Fruit fly (Drosophila melanogaster) whole organism, embryonic: ENCODE measurements around the gene Sec13.

ENCODE experiments used
- Ada2b ChIP-seq: fragments of 200-800 bp; sonication (Bioruptor generic); IDR thresholded peaks from 2 replicates; pipeline ENCODE4 v1.3.6; 2022; ENCODE audit warnings: missing biosample characterization, missing genetic modification characterization
- Atf6 ChIP-seq: fragments of 200-800 bp; sonication (Bioruptor generic); IDR thresholded peaks from 2 replicates; pipeline ENCODE4 v1.3.6; 2022; ENCODE audit warnings: missing biosample characterization, missing genetic modification characterization
- CG10209 ChIP-seq: fragments of 200-800 bp; sonication (Bioruptor generic); optimal IDR thresholded peaks from 3 replicates; lab custom pipeline; 2017; ENCODE audit warnings: missing biosample characterization, mild to moderate bottlenecking, missing genetic modification characterization, missing genetic modification reagents
- CG11695 ChIP-seq: fragments of 200-800 bp; sonication (Bioruptor generic); IDR thresholded peaks from 3 replicates; pipeline ENCODE4 v1.3.6; 2022; ENCODE audit warnings: missing biosample characterization, missing genetic modification characterization
- CG13424 ChIP-seq: fragments of 200-800 bp; sonication (Bioruptor generic); optimal IDR thresholded peaks from 2 replicates; lab custom pipeline; 2019; ENCODE audit warnings: missing biosample characterization, mild to moderate bottlenecking, missing genetic modification characterization, moderate library complexity
- CG14441 ChIP-seq: fragments of 200-800 bp; sonication (Bioruptor generic); IDR thresholded peaks from 2 replicates; pipeline ENCODE4 v1.3.6; 2022; ENCODE audit warnings: missing biosample characterization, missing genetic modification characterization
- CG14667 ChIP-seq: fragments of 200-800 bp; sonication (Bioruptor generic); IDR thresholded peaks from 2 replicates; pipeline ENCODE4 v1.3.6; 2022; ENCODE audit warnings: missing biosample characterization, missing genetic modification characterization
- CG15514 ChIP-seq: fragments of 200-800 bp; sonication (Bioruptor generic); optimal IDR thresholded peaks from 3 replicates; lab custom pipeline; 2017; ENCODE audit warnings: missing biosample characterization, missing genetic modification characterization, mild to moderate bottlenecking, moderate library complexity, missing genetic modification reagents
- CG1603 ChIP-seq: fragments of 200-800 bp; sonication (Bioruptor generic); optimal IDR thresholded peaks from 2 replicates; lab custom pipeline; 2019; ENCODE audit warnings: missing biosample characterization, mild to moderate bottlenecking, missing genetic modification characterization, moderate library complexity
- CG1792 ChIP-seq: fragments of 200-800 bp; sonication (Bioruptor generic); optimal IDR thresholded peaks from 2 replicates; lab custom pipeline; 2016; ENCODE audit warnings: missing biosample characterization, missing genetic modification characterization
- CG18011 ChIP-seq: fragments of 200-800 bp; sonication (Bioruptor generic); optimal IDR thresholded peaks from 2 replicates; lab custom pipeline; 2017; ENCODE audit warnings: missing biosample characterization, missing genetic modification characterization, mild to moderate bottlenecking, moderate library complexity, missing genotype
- CG18476 ChIP-seq: fragments of 200-800 bp; sonication (Bioruptor generic); optimal IDR thresholded peaks from 2 replicates; lab custom pipeline; 2016; ENCODE audit warnings: missing biosample characterization, mild to moderate bottlenecking, missing genetic modification characterization
- CG2199 ChIP-seq: fragments of 200-800 bp; sonication (Bioruptor generic); IDR thresholded peaks from 3 replicates; pipeline ENCODE4 v1.3.6; 2022; ENCODE audit warnings: missing biosample characterization, missing genetic modification characterization
- CG2202 ChIP-seq: fragments of 200-800 bp; sonication (Bioruptor generic); optimal IDR thresholded peaks from 2 replicates; lab custom pipeline; 2018; ENCODE audit warnings: missing biosample characterization, mild to moderate bottlenecking, missing genetic modification characterization
- CG30403 ChIP-seq: fragments of 200-800 bp; sonication (Bioruptor generic); optimal IDR thresholded peaks from 3 replicates; lab custom pipeline; 2016; ENCODE audit warnings: missing biosample characterization, missing genetic modification characterization
- CG32532 ChIP-seq: fragments of 200-800 bp; sonication (Bioruptor generic); IDR thresholded peaks from 2 replicates; pipeline ENCODE4 v1.3.6; 2022; ENCODE audit warnings: missing biosample characterization, missing genetic modification characterization
- CG3281 ChIP-seq: fragments of 200-800 bp; sonication (Bioruptor generic); optimal IDR thresholded peaks from 3 replicates; lab custom pipeline; 2017; ENCODE audit warnings: missing biosample characterization, mild to moderate bottlenecking, missing genetic modification characterization
- CG5180 ChIP-seq: fragments of 200-800 bp; sonication (Bioruptor generic); optimal IDR thresholded peaks from 3 replicates; lab custom pipeline; 2017; ENCODE audit warnings: missing biosample characterization, missing genetic modification characterization, mild to moderate bottlenecking, moderate library complexity, missing genetic modification reagents
- CG5245 ChIP-seq: fragments of 200-800 bp; sonication (Bioruptor generic); optimal IDR thresholded peaks from 3 replicates; lab custom pipeline; 2016; ENCODE audit warnings: missing biosample characterization, missing genetic modification characterization
- CG6654 ChIP-seq: fragments of 200-800 bp; sonication (Bioruptor generic); optimal IDR thresholded peaks from 2 replicates; lab custom pipeline; 2017; ENCODE audit warnings: missing biosample characterization, mild to moderate bottlenecking, missing genetic modification characterization
- CG7928 ChIP-seq: fragments of 200-800 bp; sonication (Bioruptor generic); optimal IDR thresholded peaks from 2 replicates; lab custom pipeline; 2017; ENCODE audit warnings: missing biosample characterization, mild to moderate bottlenecking, missing genetic modification characterization
- CG8281 ChIP-seq: fragments of 200-800 bp; sonication (Bioruptor generic); optimal IDR thresholded peaks from 2 replicates; lab custom pipeline; 2018; ENCODE audit warnings: missing biosample characterization, mild to moderate bottlenecking, missing genetic modification characterization, moderate library complexity
- CG8388 ChIP-seq: fragments of 200-800 bp; sonication (Bioruptor generic); optimal IDR thresholded peaks from 2 replicates; lab custom pipeline; 2019; ENCODE audit warnings: missing biosample characterization, mild to moderate bottlenecking, missing genetic modification characterization, moderate library complexity
- CG8478 ChIP-seq: fragments of >200 bp; optimal IDR thresholded peaks from 2 replicates; lab custom pipeline; 2018
- CG8924 ChIP-seq: fragments of 200-800 bp; optimal IDR thresholded peaks from 3 replicates; lab custom pipeline; 2019; ENCODE audit warnings: missing biosample characterization, mild to moderate bottlenecking, missing genetic modification characterization, moderate library complexity
- CG8944 ChIP-seq: fragments of 200-800 bp; sonication (Bioruptor generic); optimal IDR thresholded peaks from 3 replicates; lab custom pipeline; 2016; ENCODE audit warnings: missing biosample characterization, missing genetic modification characterization
- D19B ChIP-seq: fragments of 200-800 bp; sonication (Bioruptor generic); optimal IDR thresholded peaks from 2 replicates; lab custom pipeline; 2017; ENCODE audit warnings: missing biosample characterization, mild to moderate bottlenecking, missing genetic modification characterization
- Dek ChIP-seq: fragments of 200-800 bp; sonication (Bioruptor generic); optimal IDR thresholded peaks from 3 replicates; lab custom pipeline; 2019; ENCODE audit warnings: missing biosample characterization, mild to moderate bottlenecking, missing genetic modification characterization, moderate library complexity
- Hmr ChIP-seq: fragments of 200-800 bp; sonication (Bioruptor generic); optimal IDR thresholded peaks from 3 replicates; lab custom pipeline; 2017; ENCODE audit warnings: mild to moderate bottlenecking, missing biosample characterization, missing genetic modification reagents, missing genetic modification characterization
- Optix ChIP-seq: fragments of 200-800 bp; sonication (Bioruptor generic); IDR thresholded peaks from 3 replicates; pipeline ENCODE4 v1.3.6; 2022; ENCODE audit warnings: missing biosample characterization, missing genetic modification characterization
- PHDP ChIP-seq: fragments of 200-800 bp; sonication (Bioruptor generic); optimal IDR thresholded peaks from 3 replicates; lab custom pipeline; 2018; ENCODE audit warnings: missing biosample characterization, mild to moderate bottlenecking, missing genetic modification characterization, moderate library complexity
- Ptx1 ChIP-seq: fragments of 200-800 bp; sonication (Bioruptor generic); IDR thresholded peaks from 2 replicates; pipeline ENCODE4 v1.3.6; 2022; ENCODE audit warnings: missing biosample characterization, missing genetic modification characterization
- Scr ChIP-seq: fragments of 200-800 bp; sonication (Bioruptor generic); IDR thresholded peaks from 2 replicates; pipeline ENCODE4 v1.3.6; 2022; ENCODE audit warnings: missing biosample characterization, missing genetic modification characterization; ENCODE audit not compliant: partially characterized antibody
- Side ChIP-seq: fragments of 200-800 bp; sonication (Bioruptor generic); optimal IDR thresholded peaks from 2 replicates; lab custom pipeline; 2016; ENCODE audit warnings: missing biosample characterization, missing genetic modification characterization
- Tbp ChIP-seq: fragments of >200 bp; optimal IDR thresholded peaks from 2 replicates; lab custom pipeline; 2018; ENCODE audit warnings: missing biosample characterization, missing genetic modification characterization
- Xbp1 ChIP-seq: fragments of 200-800 bp; sonication (Bioruptor generic); optimal IDR thresholded peaks from 3 replicates; lab custom pipeline; 2016; ENCODE audit warnings: missing biosample characterization, mild to moderate bottlenecking, missing genetic modification characterization
- amos ChIP-seq: fragments of 200-800 bp; sonication (Bioruptor generic); IDR thresholded peaks from 2 replicates; pipeline ENCODE4 v1.3.6; 2022; ENCODE audit warnings: missing biosample characterization, missing genetic modification characterization; ENCODE audit not compliant: partially characterized antibody
- bab2 ChIP-seq: fragments of 200-800 bp; sonication (Bioruptor generic); optimal IDR thresholded peaks from 2 replicates; lab custom pipeline; 2016; ENCODE audit warnings: missing biosample characterization, missing genetic modification characterization
- bigmax ChIP-seq: fragments of 200-800 bp; sonication (Bioruptor generic); optimal IDR thresholded peaks from 2 replicates; lab custom pipeline; 2018; ENCODE audit warnings: missing biosample characterization, mild to moderate bottlenecking, missing genetic modification characterization
- chif ChIP-seq, 2 experiments: fragments of 200-800 bp; sonication (Bioruptor generic); optimal IDR thresholded peaks; 3 replicates each; lab custom pipeline; 2016; ENCODE audit warnings: missing biosample characterization in 2 of 2, missing genetic modification characterization in 2 of 2
- cwo ChIP-seq: fragments of 200-800 bp; sonication (Bioruptor generic); optimal IDR thresholded peaks from 3 replicates; lab custom pipeline; 2017; ENCODE audit warnings: missing biosample characterization, missing genetic modification characterization, mild to moderate bottlenecking, moderate library complexity, missing genetic modification reagents
- grau ChIP-seq: fragments of 200-800 bp; optimal IDR thresholded peaks from 3 replicates; lab custom pipeline; 2019; ENCODE audit warnings: missing biosample characterization, mild to moderate bottlenecking, missing genetic modification characterization, moderate library complexity
- gsb-n ChIP-seq: fragments of 200-800 bp; sonication (Bioruptor generic); optimal IDR thresholded peaks from 3 replicates; lab custom pipeline; 2018; ENCODE audit warnings: missing biosample characterization, mild to moderate bottlenecking, missing genetic modification characterization
- her ChIP-seq: fragments of 200-800 bp; sonication (Bioruptor generic); optimal IDR thresholded peaks from 2 replicates; lab custom pipeline; 2016; ENCODE audit warnings: missing biosample characterization, missing genetic modification characterization
- peb ChIP-seq: fragments of 200-800 bp; sonication (Bioruptor generic); IDR thresholded peaks from 2 replicates; pipeline ENCODE4 v1.3.6; 2022; ENCODE audit warnings: missing biosample characterization, missing genetic modification characterization
- sisA ChIP-seq: fragments of 200-800 bp; sonication (Bioruptor generic); IDR thresholded peaks from 2 replicates; pipeline ENCODE4 v1.3.6; 2022; ENCODE audit warnings: missing biosample characterization, missing genetic modification characterization
- tap ChIP-seq: fragments of 200-800 bp; optimal IDR thresholded peaks from 3 replicates; lab custom pipeline; 2019; ENCODE audit warnings: missing biosample characterization, mild to moderate bottlenecking, missing genetic modification characterization, moderate library complexity
- wek ChIP-seq: fragments of 200-800 bp; sonication (Bioruptor generic); optimal IDR thresholded peaks from 3 replicates; lab custom pipeline; 2018; ENCODE audit warnings: missing biosample characterization, mild to moderate bottlenecking, missing genetic modification characterization, moderate library complexity

Gene Sec13

DNA sequence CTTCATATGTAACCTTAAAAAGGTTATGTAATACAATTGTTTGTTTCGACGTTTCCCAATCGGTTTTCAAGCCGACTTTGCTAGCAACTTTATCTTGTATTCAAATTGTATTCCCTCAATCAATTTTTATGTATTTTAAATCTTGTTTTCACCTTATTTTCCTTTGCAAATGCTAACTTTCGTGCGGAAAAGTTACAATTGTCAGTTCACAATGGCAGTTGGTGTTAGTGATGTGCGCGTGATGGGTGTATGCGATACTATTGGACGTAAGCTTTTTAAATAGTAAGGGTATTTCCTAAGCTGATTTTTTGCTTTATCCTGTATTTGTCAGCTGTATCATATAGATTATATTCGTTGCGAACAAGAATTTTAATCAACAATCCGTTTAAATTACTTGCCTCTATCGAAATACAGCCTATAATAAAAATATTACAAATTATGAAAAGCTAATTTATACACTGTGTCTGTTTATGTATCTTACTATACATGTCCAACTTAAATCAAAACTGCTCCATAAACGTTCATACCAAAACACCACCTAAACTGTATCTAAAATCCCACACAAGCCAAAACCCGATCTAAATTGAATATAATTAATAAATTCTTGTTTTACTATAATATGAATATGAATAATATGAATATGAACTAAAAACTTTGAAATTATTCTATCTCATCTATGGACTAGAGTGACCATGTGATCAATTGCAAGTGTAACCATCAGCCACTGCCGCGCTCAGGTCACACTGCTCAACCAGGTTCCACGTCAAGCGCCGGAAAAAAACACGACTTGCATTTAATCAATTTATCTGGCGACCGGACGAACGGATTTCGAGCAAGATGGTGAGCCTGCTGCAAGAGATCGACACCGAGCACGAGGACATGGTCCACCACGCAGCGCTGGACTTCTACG lies at the start of gene Sec13, which contains the start of gene ATPsynCF6 (continued):
- TF ChIP-seq Tbp (GFP tag; lab: Kevin White, UChicago) (no peak), wek (GFP tag; lab: Kevin White, UChicago) (peak; percentile 93), CG2202 (tag; lab: Kevin White, UChicago) (no peak), CG30403 (peak; percentile 69), CG14441 (GFP tag; lab: Robert Waterston, UW) (peak; percentile 62; the same call in 1 of the 2 replicates), amos (GFP tag; lab: Robert Waterston, UW) (peak; percentile 96), Scr (peak; percentile 94), Optix (no peak), bigmax (GFP tag; lab: Kevin White, UChicago) (peak; percentile 85), CG18011 (GFP tag; lab: Kevin White, UChicago) (no peak), CG5245 (GFP tag; lab: Kevin White, UChicago) (no peak), CG8281 (peak; percentile 9), grau (tag; lab: Kevin White, UChicago) (peak; percentile 52), CG11695 (GFP tag; lab: Robert Waterston, UW) (0 out of 3 replicates have a peak, but pooled peaks have one; percentile 54), bab2 (GFP tag; lab: Kevin White, UChicago) (peak; percentile 48), CG32532 (GFP tag; lab: Robert Waterston, UW) (peak; percentile 77), CG3281 (GFP tag; lab: Kevin White, UChicago) (peak; percentile 62), cwo (GFP tag; lab: Kevin White, UChicago) (peak; percentile 33), D19B (GFP tag; lab: Kevin White, UChicago) (peak; percentile 40), chif (GFP tag; optimal IDR thresholded peaks at IDR 0.05; lab: Kevin White, UChicago) (no peak), CG7928 (no peak), tap (tag; lab: Kevin White, UChicago) (peak; percentile 58), CG8944 (GFP tag; lab: Kevin White, UChicago) (peak; percentile 33), Atf6 (peak; percentile 44), CG8388 (GFP tag; lab: Kevin White, UChicago) (peak; percentile 32), sisA (GFP tag; lab: Robert Waterston, UW) (peak; percentile 47), CG1603 (peak; percentile 42), CG6654 (GFP tag; lab: Kevin White, UChicago) (no peak), Hmr (GFP tag; lab: Kevin White, UChicago) (peak; percentile 64), PHDP (peak; percentile 28), her (GFP tag; lab: Kevin White, UChicago) (peak; percentile 10), peb (GFP tag; lab: Robert Waterston, UW) (no peak), CG2199 (GFP tag; lab: Robert Waterston, UW) (0 out of 3 replicates have a peak, but pooled peaks have one; percentile 21), CG13424 (tag; lab: Kevin White, UChicago) (peak; percentile 59), gsb-n (tag; lab: Kevin White, UChicago) (peak; percentile 19), CG18476 (GFP tag; lab: Kevin White, UChicago) (peak; percentile 29), Side (peak; percentile 21), CG8924 (tag; lab: Kevin White, UChicago) (peak; percentile 42), CG8478 (no peak), Dek (tag; lab: Kevin White, UChicago) (peak; percentile 42), Ada2b (GFP tag; lab: Robert Waterston, UW) (peak; percentile 66), CG5180 (peak; percentile 14), Ptx1 (GFP tag; lab: Robert Waterston, UW) (peak; percentile 66), Xbp1 (peak; percentile 57), CG10209 (GFP tag; lab: Kevin White, UChicago) (peak; percentile 27), CG1792 (GFP tag; lab: Kevin White, UChicago) (no peak), CG14667 (GFP tag; lab: Robert Waterston, UW) (0 out of 2 replicates have a peak, but pooled peaks have one; percentile 9), CG15514 (GFP tag; lab: Kevin White, UChicago) (peak; percentile 53)
